Fruit fly (Drosophila melanogaster) whole organism, embryonic: ENCODE data around the gene CG13306.
A peak's percentile ranks its signal among the peaks of the same experiment; 100 is the strongest.

Source experiments
- CG10431 ChIP-seq: fragments of 200-800 bp; sonication (Bioruptor generic); optimal IDR thresholded peaks from 3 replicates; lab custom pipeline; 2018; ENCODE audit warnings: missing biosample characterization, mild to moderate bottlenecking, missing genetic modification characterization
- CG11085 ChIP-seq: fragments of 200-800 bp; sonication (Bioruptor generic); IDR thresholded peaks from 2 replicates; pipeline ENCODE4 v1.3.6; 2022; ENCODE audit warnings: missing biosample characterization, missing genetic modification characterization
- CG1233 ChIP-seq: fragments of 200-800 bp; sonication (Bioruptor generic); optimal IDR thresholded peaks from 4 replicates; lab custom pipeline; 2018; ENCODE audit warnings: missing biosample characterization, mild to moderate bottlenecking, missing genetic modification characterization
- CG13287 ChIP-seq: fragments of 200-800 bp; sonication (Bioruptor generic); IDR thresholded peaks from 2 replicates; pipeline ENCODE4 v1.3.6; 2022; ENCODE audit warnings: missing biosample characterization, missing genetic modification characterization; ENCODE audit not compliant: partially characterized antibody
- CG13775 ChIP-seq: fragments of 200-800 bp; sonication (Bioruptor generic); optimal IDR thresholded peaks from 3 replicates; lab custom pipeline; 2017; ENCODE audit warnings: missing biosample characterization, mild to moderate bottlenecking, missing genetic modification characterization
- CG14014 ChIP-seq: fragments of 200-800 bp; sonication (Bioruptor generic); IDR thresholded peaks from 2 replicates; pipeline ENCODE4 v1.3.6; 2022; ENCODE audit warnings: missing biosample characterization, missing genetic modification characterization
- CG15601 ChIP-seq: fragments of 200-800 bp; sonication (Bioruptor generic); optimal IDR thresholded peaks from 3 replicates; lab custom pipeline; 2019; ENCODE audit warnings: missing biosample characterization, mild to moderate bottlenecking, missing genetic modification characterization, moderate library complexity
- CG1602 ChIP-seq: fragments of 200-800 bp; sonication (Bioruptor generic); optimal IDR thresholded peaks from 3 replicates; lab custom pipeline; 2016; ENCODE audit warnings: missing biosample characterization, missing genetic modification characterization
- CG1603 ChIP-seq: fragments of 200-800 bp; sonication (Bioruptor generic); optimal IDR thresholded peaks from 2 replicates; lab custom pipeline; 2019; ENCODE audit warnings: missing biosample characterization, mild to moderate bottlenecking, missing genetic modification characterization, moderate library complexity
- CG18476 ChIP-seq: fragments of 200-800 bp; sonication (Bioruptor generic); optimal IDR thresholded peaks from 2 replicates; lab custom pipeline; 2016; ENCODE audit warnings: missing biosample characterization, mild to moderate bottlenecking, missing genetic modification characterization
- CG2120 ChIP-seq: fragments of 200-800 bp; sonication (Bioruptor generic); optimal IDR thresholded peaks from 3 replicates; lab custom pipeline; 2016; ENCODE audit warnings: missing biosample characterization, missing genetic modification characterization
- CG34422 ChIP-seq: fragments of 200-800 bp; sonication (Bioruptor generic); IDR thresholded peaks from 3 replicates; pipeline ENCODE4 v1.3.6; 2022; ENCODE audit warnings: missing biosample characterization, missing genetic modification characterization
- CG4707 ChIP-seq: fragments of 200-800 bp; sonication (Bioruptor generic); optimal IDR thresholded peaks from 2 replicates; lab custom pipeline; 2018; ENCODE audit warnings: missing biosample characterization, mild to moderate bottlenecking, missing genetic modification characterization, moderate library complexity
- CG6654 ChIP-seq: fragments of 200-800 bp; sonication (Bioruptor generic); optimal IDR thresholded peaks from 2 replicates; lab custom pipeline; 2017; ENCODE audit warnings: missing biosample characterization, mild to moderate bottlenecking, missing genetic modification characterization
- CG6765 ChIP-seq: fragments of 200-800 bp; sonication (Bioruptor generic); optimal IDR thresholded peaks from 3 replicates; lab custom pipeline; 2017; ENCODE audit warnings: missing biosample characterization, mild to moderate bottlenecking, missing genetic modification characterization
- CG7271 ChIP-seq: fragments of 200-800 bp; sonication (Bioruptor generic); optimal IDR thresholded peaks from 2 replicates; lab custom pipeline; 2018; ENCODE audit warnings: missing biosample characterization, mild to moderate bottlenecking, missing genetic modification characterization, moderate library complexity
- CG7987 ChIP-seq: fragments of 200-800 bp; sonication (Bioruptor generic); optimal IDR thresholded peaks from 2 replicates; lab custom pipeline; 2018; ENCODE audit warnings: missing biosample characterization, mild to moderate bottlenecking, missing genetic modification characterization, moderate library complexity
- CG8281 ChIP-seq: fragments of 200-800 bp; sonication (Bioruptor generic); optimal IDR thresholded peaks from 2 replicates; lab custom pipeline; 2018; ENCODE audit warnings: missing biosample characterization, mild to moderate bottlenecking, missing genetic modification characterization, moderate library complexity
- CG8290 ChIP-seq, 3 experiments: fragments of 200-800 bp; sonication (Bioruptor generic); optimal IDR thresholded peaks; 2 replicates each; lab custom pipeline; 2016 to 2019; ENCODE audit warnings: missing biosample characterization in 3 of 3, missing genetic modification characterization in 3 of 3, mild to moderate bottlenecking in 2 of 3, moderate library complexity in 1 of 3
- CG8765 ChIP-seq: fragments of 200-800 bp; sonication (Bioruptor generic); IDR thresholded peaks from 2 replicates; pipeline ENCODE4 v1.3.6; 2022; ENCODE audit warnings: missing biosample characterization, missing genetic modification characterization
- CG9727 ChIP-seq: fragments of 200-800 bp; sonication (Bioruptor generic); optimal IDR thresholded peaks from 3 replicates; lab custom pipeline; 2017; ENCODE audit warnings: missing biosample characterization, mild to moderate bottlenecking, missing genetic modification characterization
- CkIIα-i1 ChIP-seq: fragments of 200-800 bp; sonication (Bioruptor generic); IDR thresholded peaks from 2 replicates; pipeline ENCODE4 v1.3.6; 2022; ENCODE audit warnings: missing biosample characterization, missing genetic modification characterization
- Gsc ChIP-seq: fragments of 200-800 bp; sonication (Bioruptor generic); IDR thresholded peaks from 2 replicates; pipeline ENCODE4 v1.3.6; 2022; ENCODE audit warnings: missing biosample characterization, missing genetic modification characterization
- HLH3B ChIP-seq: fragments of 200-800 bp; sonication (Bioruptor generic); IDR thresholded peaks from 2 replicates; pipeline ENCODE4 v1.3.6; 2022; ENCODE audit warnings: missing biosample characterization, missing genetic modification characterization
- HmgD ChIP-seq: fragments of 200-800 bp; sonication (Bioruptor generic); optimal IDR thresholded peaks from 3 replicates; lab custom pipeline; 2016; ENCODE audit warnings: missing biosample characterization, missing genetic modification characterization
- Lhr ChIP-seq: fragments of 200-800 bp; sonication (Bioruptor generic); optimal IDR thresholded peaks from 3 replicates; lab custom pipeline; 2017; ENCODE audit warnings: mild to moderate bottlenecking, missing biosample characterization, missing genetic modification reagents, missing genetic modification characterization
- Meics ChIP-seq: fragments of 200-800 bp; sonication (Bioruptor generic); optimal IDR thresholded peaks from 2 replicates; lab custom pipeline; 2017; ENCODE audit warnings: missing biosample characterization, mild to moderate bottlenecking, missing genetic modification characterization
- Pdp1 ChIP-seq, 2 experiments: fragments of 200-800 bp; sonication (Bioruptor generic); optimal IDR thresholded peaks; 3 replicates each; lab custom pipeline; 2016; ENCODE audit warnings: missing biosample characterization in 2 of 2, missing genetic modification characterization in 2 of 2, mild to moderate bottlenecking in 1 of 2, moderate library complexity in 1 of 2
- Side ChIP-seq: fragments of 200-800 bp; sonication (Bioruptor generic); optimal IDR thresholded peaks from 2 replicates; lab custom pipeline; 2016; ENCODE audit warnings: missing biosample characterization, missing genetic modification characterization
- Six4 ChIP-seq: fragments of 200-800 bp; sonication (Bioruptor generic); optimal IDR thresholded peaks from 2 replicates; lab custom pipeline; 2016; ENCODE audit warnings: missing biosample characterization, missing genetic modification characterization
- Sry-δ ChIP-seq: fragments of 200-800 bp; sonication (Bioruptor generic); optimal IDR thresholded peaks from 2 replicates; lab custom pipeline; 2016; ENCODE audit warnings: missing biosample characterization, missing genetic modification characterization
- ap ChIP-seq: fragments of 200-800 bp; sonication (Bioruptor generic); IDR thresholded peaks from 2 replicates; pipeline ENCODE4 v1.3.6; 2022; ENCODE audit warnings: missing biosample characterization, missing genetic modification characterization
- bcd ChIP-seq: fragments of 200-800 bp; sonication (Bioruptor generic); optimal IDR thresholded peaks from 2 replicates; lab custom pipeline; 2017; ENCODE audit warnings: missing biosample characterization, mild to moderate bottlenecking, missing genetic modification characterization
- crc ChIP-seq: fragments of 200-800 bp; sonication (Bioruptor generic); optimal IDR thresholded peaks from 2 replicates; lab custom pipeline; 2016; ENCODE audit warnings: missing biosample characterization, missing genetic modification characterization
- croc ChIP-seq: fragments of 200-800 bp; sonication (Bioruptor generic); conservative IDR thresholded peaks from 3 replicates; pipeline ENCODE4 v1.3.6; 2022; ENCODE audit warnings: missing biosample characterization, missing genetic modification characterization
- dpn ChIP-seq, 2 experiments: fragments of 200-800 bp; sonication (Bioruptor generic); optimal IDR thresholded peaks; 3 replicates each; lab custom pipeline; 2016; ENCODE audit warnings: missing biosample characterization in 2 of 2, missing genetic modification characterization in 2 of 2
- fd96Cb ChIP-seq: fragments of 200-800 bp; sonication (Bioruptor generic); optimal IDR thresholded peaks from 2 replicates; lab custom pipeline; 2018; ENCODE audit warnings: missing biosample characterization, mild to moderate bottlenecking, missing genetic modification characterization, moderate library complexity
- gsb-n ChIP-seq: fragments of 200-800 bp; sonication (Bioruptor generic); optimal IDR thresholded peaks from 3 replicates; lab custom pipeline; 2018; ENCODE audit warnings: missing biosample characterization, mild to moderate bottlenecking, missing genetic modification characterization
- hkb ChIP-seq, 2 experiments: fragments of 200-800 bp in 1 of 2; fragments of >200 bp in 1 of 2; sonication (Bioruptor generic) in 1 of 2; IDR thresholded peaks in 1 of 2; optimal IDR thresholded peaks in 1 of 2; 2 replicates each; pipeline versions ENCODE4 v1.3.6 to Lab custom; 2017 to 2022; ENCODE audit warnings: missing biosample characterization in 1 of 2, missing genetic modification characterization in 1 of 2
- jigr1 ChIP-seq: fragments of 200-800 bp; sonication (Bioruptor generic); IDR thresholded peaks from 3 replicates; pipeline ENCODE4 v1.3.6; 2022; ENCODE audit warnings: missing biosample characterization, missing genetic modification characterization
- kah ChIP-seq: fragments of 200-800 bp; sonication (Bioruptor generic); optimal IDR thresholded peaks from 2 replicates; lab custom pipeline; 2018; ENCODE audit warnings: missing biosample characterization, mild to moderate bottlenecking, missing genetic modification characterization
- kni ChIP-seq: fragments of 200-800 bp; sonication (Bioruptor generic); optimal IDR thresholded peaks from 3 replicates; lab custom pipeline; 2017; ENCODE audit warnings: mild to moderate bottlenecking, missing biosample characterization, missing genetic modification reagents, missing genetic modification characterization
- oc ChIP-seq: fragments of 200-800 bp; sonication (Bioruptor generic); optimal IDR thresholded peaks from 2 replicates; lab custom pipeline; 2018; ENCODE audit warnings: missing biosample characterization, mild to moderate bottlenecking, missing genetic modification characterization, moderate library complexity
- prd ChIP-seq, 3 experiments: fragments of >200 bp in 2 of 3; fragments of 200-800 bp in 1 of 3; sonication (Bioruptor generic) in 1 of 3; optimal IDR thresholded peaks in 2 of 3; IDR thresholded peaks in 1 of 3; 2 replicates in 2 of 3; 3 replicates in 1 of 3; pipeline versions ENCODE4 v1.3.6 to Lab custom; 2017 to 2022; ENCODE audit warnings: missing biosample characterization in 1 of 3, missing genetic modification characterization in 1 of 3
- scrt ChIP-seq: fragments of 200-800 bp; sonication (Bioruptor generic); optimal IDR thresholded peaks from 2 replicates; lab custom pipeline; 2018; ENCODE audit warnings: missing biosample characterization, mild to moderate bottlenecking, missing genetic modification characterization, moderate library complexity
- sens-2 ChIP-seq: fragments of 200-800 bp; sonication (Bioruptor generic); IDR thresholded peaks from 2 replicates; pipeline ENCODE4 v1.3.6; 2022; ENCODE audit warnings: missing biosample characterization, missing genetic modification characterization
- seq ChIP-seq: fragments of 200-800 bp; sonication (Bioruptor generic); IDR thresholded peaks from 2 replicates; pipeline ENCODE4 v1.3.6; 2022; ENCODE audit warnings: missing biosample characterization, missing genetic modification characterization
- tup ChIP-seq: fragments of 200-800 bp; sonication (Bioruptor generic); optimal IDR thresholded peaks from 2 replicates; lab custom pipeline; 2016; ENCODE audit warnings: missing biosample characterization, mild to moderate bottlenecking, missing genetic modification characterization, moderate library complexity
- zfh2 ChIP-seq: fragments of 200-800 bp; sonication (Bioruptor generic); optimal IDR thresholded peaks from 2 replicates; lab custom pipeline; 2016; ENCODE audit warnings: missing biosample characterization, missing genetic modification characterization

CG13306 gene

DNA sequence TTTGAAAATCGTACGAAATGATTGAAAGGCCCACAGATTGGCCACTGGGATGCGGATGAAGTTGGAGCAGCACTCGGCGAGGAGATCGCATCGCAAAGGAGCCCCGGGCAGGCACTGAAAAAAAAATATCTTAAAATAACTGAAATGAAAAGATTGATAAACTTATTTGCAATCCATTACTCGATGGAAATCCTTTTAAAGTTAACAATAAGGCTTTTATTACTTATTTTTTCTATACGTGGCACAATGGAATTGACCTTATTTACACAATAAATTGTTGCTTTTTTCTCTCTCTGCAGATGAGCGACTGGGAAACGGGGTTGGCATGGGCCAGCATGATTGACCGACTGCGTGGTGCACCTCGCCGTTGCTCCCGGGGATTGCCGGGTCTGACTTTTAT, 1.7 kb upstream of the CG13306 start (continued):
- no peak for TF ChIP-seq prd (optimal IDR thresholded peaks at IDR 0.05; lab: Kevin White, UChicago)
- TF ChIP-seq prd (GFP tag; IDR thresholded peaks at IDR 0.05; lab: Robert Waterston, UW), result peak; percentile 48; the same call in 1 of the 3 replicates
- TF ChIP-seq CG14014 (GFP tag; lab: Robert Waterston, UW), result 0 out of 2 replicates have a peak, but pooled peaks have one; percentile 23
- no peak for TF ChIP-seq jigr1
- no peak for TF ChIP-seq seq
- no peak for TF ChIP-seq CG18476 (GFP tag; lab: Kevin White, UChicago)
- TF ChIP-seq CG7987 (GFP tag; lab: Kevin White, UChicago), result no peak
- TF ChIP-seq CG9727, result peak; percentile 20
- peak; percentile 52; the same call in 1 of the 2 replicates for TF ChIP-seq ap (GFP tag; lab: Robert Waterston, UW)
- no peak for TF ChIP-seq kni (GFP tag; lab: Kevin White, UChicago)
- no peak for TF ChIP-seq CG1233
- TF ChIP-seq Gsc, result 0 out of 2 replicates have a peak, but pooled peaks have one; percentile 4
- peak; percentile 5 for TF ChIP-seq CG1602 (GFP tag; lab: Kevin White, UChicago)
- TF ChIP-seq croc (GFP tag; lab: Robert Waterston, UW), result peak; percentile 43; the same call in 1 of the 3 replicates
- peak; percentile 4 for TF ChIP-seq CG8281 (tag; lab: Kevin White, UChicago)
- no peak for TF ChIP-seq hkb (optimal IDR thresholded peaks at IDR 0.05; lab: Kevin White, UChicago)
- TF ChIP-seq hkb (GFP tag; IDR thresholded peaks at IDR 0.05; lab: Robert Waterston, UW), result peak; percentile 69
- TF ChIP-seq CG8765 (GFP tag; lab: Robert Waterston, UW), result no peak
- no peak for TF ChIP-seq CG10431
- peak; percentile 47 for TF ChIP-seq CG4707 (GFP tag; lab: Kevin White, UChicago)
- TF ChIP-seq CkIIα-i1 (GFP tag; lab: Robert Waterston, UW), result no peak
- TF ChIP-seq CG8290 (GFP tag; optimal IDR thresholded peaks at IDR 0.05; lab: Kevin White, UChicago), result no peak
- no peak for TF ChIP-seq CG8290 (tag; optimal IDR thresholded peaks at IDR 0.05; lab: Kevin White, UChicago)
- TF ChIP-seq CG34422 (GFP tag; lab: Robert Waterston, UW), result peak; percentile 50; the same call in 1 of the 3 replicates
- no peak for TF ChIP-seq tup
- TF ChIP-seq HLH3B (GFP tag; lab: Robert Waterston, UW), result peak; percentile 65
- TF ChIP-seq CG13287 (GFP tag; lab: Robert Waterston, UW), result no peak
- peak; percentile 65 for TF ChIP-seq oc (tag; lab: Kevin White, UChicago)
- no peak for TF ChIP-seq CG2120 (GFP tag; lab: Kevin White, UChicago)
- no peak for TF ChIP-seq zfh2 (GFP tag; lab: Kevin White, UChicago)
- peak; percentile 5 for TF ChIP-seq CG13775 (GFP tag; lab: Kevin White, UChicago)
- TF ChIP-seq CG11085, result no peak
- no peak for TF ChIP-seq crc
- no peak for TF ChIP-seq kah (GFP tag; lab: Kevin White, UChicago)
- TF ChIP-seq CG15601 (tag; lab: Kevin White, UChicago), result peak; percentile 28
- TF ChIP-seq CG7271 (tag; lab: Kevin White, UChicago), result no peak
- peak; percentile 60 for TF ChIP-seq CG1603
- TF ChIP-seq Six4 (GFP tag; lab: Kevin White, UChicago), result no peak
- peak; percentile 49; the same call in 1 of the 2 replicates for TF ChIP-seq sens-2 (GFP tag; lab: Robert Waterston, UW)
- TF ChIP-seq bcd (GFP tag; lab: Kevin White, UChicago), result peak; percentile 26
- TF ChIP-seq Lhr (GFP tag; lab: Kevin White, UChicago), result peak; percentile 4
- TF ChIP-seq HmgD (GFP tag; lab: Kevin White, UChicago), result no peak
- peak; percentile 20 for TF ChIP-seq CG6654 (GFP tag; lab: Kevin White, UChicago)
- TF ChIP-seq Sry-δ (GFP tag; lab: Kevin White, UChicago), result peak; percentile 4
- peak; percentile 17 to 33 for TF ChIP-seq Pdp1 (GFP tag; optimal IDR thresholded peaks at IDR 0.05; lab: Kevin White, UChicago)
- TF ChIP-seq Meics (GFP tag; lab: Kevin White, UChicago), result no peak
- peak; percentile 63 for TF ChIP-seq fd96Cb (tag; lab: Kevin White, UChicago)
- peak; percentile 42 for TF ChIP-seq gsb-n (tag; lab: Kevin White, UChicago)
- no peak for TF ChIP-seq CG6765 (GFP tag; lab: Kevin White, UChicago)
- peak; percentile 25 for TF ChIP-seq scrt
- peak; percentile 2 to 43 for TF ChIP-seq dpn (GFP tag; optimal IDR thresholded peaks at IDR 0.05; lab: Kevin White, UChicago)
- TF ChIP-seq Side, result no peak
